Worm (Caenorhabditis elegans) whole organism, young adult: ENCODE data around the gene acy-1.

Experiments
- B0261.1 ChIP-seq: sonication (generic microtip); optimal IDR thresholded peaks from 2 replicates; lab custom pipeline; 2016; ENCODE audit warnings: mild to moderate bottlenecking, missing genetic modification characterization, moderate library complexity, missing compliant biosample characterization
- C17E4.6 ChIP-seq: fragments of 200-800 bp; sonication (Bioruptor generic); IDR thresholded peaks from 2 replicates; pipeline ENCODE4 v1.3.6; 2022; ENCODE audit warnings: missing genetic modification reagents, missing genetic modification characterization, missing compliant biosample characterization
- D2030.7 ChIP-seq: fragments of 200-800 bp; sonication (Bioruptor generic); IDR thresholded peaks from 2 replicates; pipeline ENCODE4 v1.3.6; 2022; ENCODE audit warnings: missing genetic modification reagents, missing genetic modification characterization, missing compliant biosample characterization
- F22D6.2 ChIP-seq: sonication (generic microtip); optimal IDR thresholded peaks from 2 replicates; lab custom pipeline; 2016; ENCODE audit warnings: mild to moderate bottlenecking, missing genetic modification characterization, missing compliant biosample characterization
- F33H1.4 ChIP-seq: fragments of 200-800 bp; sonication (Bioruptor generic); IDR thresholded peaks from 2 replicates; pipeline ENCODE4 v1.3.6; 2022; ENCODE audit warnings: missing genetic modification reagents, missing genetic modification characterization, missing compliant biosample characterization
- F37B4.10 ChIP-seq: fragments of 200-800 bp; sonication (Bioruptor generic); IDR thresholded peaks from 2 replicates; pipeline ENCODE4 v1.3.6; 2022; ENCODE audit warnings: missing genetic modification characterization, missing compliant biosample characterization
- F57A8.1 ChIP-seq: fragments of 200-800 bp; sonication (Bioruptor generic); optimal IDR thresholded peaks from 2 replicates; lab custom pipeline; 2018; ENCODE audit warnings: mild to moderate bottlenecking, missing genetic modification characterization, moderate library complexity, missing compliant biosample characterization
- Y67H2A.10 ChIP-seq: fragments of 200-800 bp; sonication (Bioruptor generic); conservative IDR thresholded peaks from 2 replicates; pipeline ENCODE4 v1.3.6; 2022; ENCODE audit warnings: missing genetic modification reagents, missing genetic modification characterization, missing compliant biosample characterization
- ZK185.1 ChIP-seq: sonication (generic microtip); optimal IDR thresholded peaks from 2 replicates; lab custom pipeline; 2016; ENCODE audit warnings: mild to moderate bottlenecking, missing genetic modification characterization, missing compliant biosample characterization; ENCODE audit not compliant: poor library complexity, severe bottlenecking
- aptf-2 ChIP-seq: fragments of 200-800 bp; sonication (Bioruptor generic); conservative IDR thresholded peaks from 2 replicates; pipeline ENCODE4 v1.3.6; 2022; ENCODE audit warnings: missing genetic modification reagents, missing genetic modification characterization, missing compliant biosample characterization
- aptf-3 ChIP-seq: fragments of 200-800 bp; sonication (Bioruptor generic); IDR thresholded peaks from 2 replicates; pipeline ENCODE4 v1.3.6; 2022; ENCODE audit warnings: missing genetic modification characterization, missing compliant biosample characterization
- atf-7 ChIP-seq: sonication (generic microtip); optimal IDR thresholded peaks from 2 replicates; lab custom pipeline; 2017; ENCODE audit warnings: mild to moderate bottlenecking, missing genetic modification characterization, missing compliant biosample characterization
- attf-5 ChIP-seq: fragments of 200-800 bp; sonication (Bioruptor generic); optimal IDR thresholded peaks from 2 replicates; lab custom pipeline; 2018; ENCODE audit warnings: mild to moderate bottlenecking, missing genetic modification characterization, missing compliant biosample characterization
- bed-2 ChIP-seq: fragments of 200-800 bp; sonication (Bioruptor generic); IDR thresholded peaks from 2 replicates; pipeline ENCODE4 v1.3.6; 2022; ENCODE audit warnings: missing genetic modification reagents, missing genetic modification characterization, missing compliant biosample characterization
- ceh-27 ChIP-seq: fragments of 200-800 bp; sonication (Bioruptor generic); optimal IDR thresholded peaks from 2 replicates; lab custom pipeline; 2018; ENCODE audit warnings: mild to moderate bottlenecking, missing genetic modification characterization, moderate library complexity, missing compliant biosample characterization
- ceh-40 ChIP-seq: fragments of 200-800 bp; sonication (Bioruptor generic); IDR thresholded peaks from 2 replicates; pipeline ENCODE4 v1.3.6; 2022; ENCODE audit warnings: missing genetic modification characterization, missing compliant biosample characterization
- ceh-58 ChIP-seq: fragments of 200-800 bp; sonication (Bioruptor generic); IDR thresholded peaks from 2 replicates; pipeline ENCODE4 v1.3.6; 2022; ENCODE audit warnings: missing genetic modification characterization, missing compliant biosample characterization
- ceh-91 ChIP-seq: fragments of 200-800 bp; sonication (Bioruptor generic); IDR thresholded peaks from 2 replicates; pipeline ENCODE4 v1.3.6; 2022; ENCODE audit warnings: missing genetic modification reagents, missing genetic modification characterization, missing compliant biosample characterization
- dpff-1 ChIP-seq: sonication (generic microtip); optimal IDR thresholded peaks from 2 replicates; lab custom pipeline; 2017; ENCODE audit warnings: mild to moderate bottlenecking, missing genetic modification characterization, missing compliant biosample characterization
- let-607 ChIP-seq, 2 experiments: fragments of 200-800 bp in 1 of 2; sonication (Bioruptor generic) in 1 of 2; sonication (generic microtip) in 1 of 2; optimal IDR thresholded peaks; 2 replicates each; lab custom pipeline; 2016 to 2018; ENCODE audit warnings: mild to moderate bottlenecking in 2 of 2, missing compliant biosample characterization in 2 of 2, missing genetic modification characterization in 2 of 2, moderate library complexity in 2 of 2, missing genotype in 1 of 2
- mcd-1 ChIP-seq: fragments of 200-800 bp; sonication (Bioruptor generic); IDR thresholded peaks from 2 replicates; pipeline ENCODE4 v1.3.6; 2022; ENCODE audit warnings: missing genetic modification reagents, missing genetic modification characterization, missing compliant biosample characterization
- mel-28 ChIP-seq: sonication (generic microtip); optimal IDR thresholded peaks from 2 replicates; lab custom pipeline; 2016; ENCODE audit warnings: borderline replicate concordance, mild to moderate bottlenecking, missing genetic modification characterization, missing compliant biosample characterization
- nhr-27 ChIP-seq: fragments of 200-800 bp; sonication (Bioruptor generic); optimal IDR thresholded peaks from 2 replicates; lab custom pipeline; 2018; ENCODE audit warnings: mild to moderate bottlenecking, missing genetic modification characterization, moderate library complexity, missing compliant biosample characterization
- pbrm-1 ChIP-seq: fragments of 200-800 bp; sonication (Bioruptor generic); IDR thresholded peaks from 2 replicates; pipeline ENCODE4 v1.3.6; 2022; ENCODE audit warnings: missing genetic modification reagents, missing genetic modification characterization, missing compliant biosample characterization
- rec-8 ChIP-seq, 2 experiments: sonication (generic microtip); optimal IDR thresholded peaks; 2 replicates each; lab custom pipeline; 2016; ENCODE audit warnings: mild to moderate bottlenecking in 2 of 2, missing genetic modification characterization in 2 of 2, missing genetic modification reagents in 2 of 2, missing genotype in 2 of 2, missing biosample characterization in 1 of 2, missing compliant biosample characterization in 1 of 2, moderate library complexity in 1 of 2
- sdz-38 ChIP-seq: sonication (generic microtip); optimal IDR thresholded peaks from 2 replicates; lab custom pipeline; 2016; ENCODE audit warnings: missing genotype, missing genetic modification characterization, missing compliant biosample characterization
- snpc-1.3 ChIP-seq: sonication (generic microtip); optimal IDR thresholded peaks from 2 replicates; lab custom pipeline; 2017; ENCODE audit warnings: missing genetic modification characterization, mild to moderate bottlenecking, missing compliant biosample characterization, antibody characterized with exemption, moderate library complexity, missing genotype, missing genetic modification reagents; ENCODE audit not compliant: insufficient read depth
- somi-1 ChIP-seq: fragments of 200-800 bp; sonication (Bioruptor generic); optimal IDR thresholded peaks from 2 replicates; lab custom pipeline; 2018; ENCODE audit warnings: mild to moderate bottlenecking, missing genetic modification characterization, missing compliant biosample characterization
- sptf-2 ChIP-seq: fragments of 200-800 bp; sonication (Bioruptor generic); optimal IDR thresholded peaks from 2 replicates; lab custom pipeline; 2018; ENCODE audit warnings: mild to moderate bottlenecking, missing genetic modification characterization, missing compliant biosample characterization
- tbx-9 ChIP-seq: sonication (generic microtip); optimal IDR thresholded peaks from 2 replicates; lab custom pipeline; 2016; ENCODE audit warnings: borderline replicate concordance, missing genetic modification characterization, inconsistent platforms, missing compliant biosample characterization
- unc-130 ChIP-seq: sonication (generic microtip); optimal IDR thresholded peaks from 2 replicates; lab custom pipeline; 2016; ENCODE audit warnings: missing genetic modification reagents, missing genetic modification characterization, missing compliant biosample characterization
- zfh-2 ChIP-seq: fragments of 200-800 bp; sonication (Bioruptor generic); conservative IDR thresholded peaks from 2 replicates; pipeline ENCODE4 v1.3.6; 2022; ENCODE audit warnings: missing genetic modification reagents, missing genetic modification characterization, missing compliant biosample characterization
- zim-3 ChIP-seq: sonication (generic microtip); optimal IDR thresholded peaks from 2 replicates; lab custom pipeline; 2017; ENCODE audit warnings: mild to moderate bottlenecking, missing genetic modification characterization, moderate library complexity, missing compliant biosample characterization
- ztf-22 ChIP-seq: fragments of 200-800 bp; sonication (Bioruptor generic); optimal IDR thresholded peaks from 2 replicates; lab custom pipeline; 2018; ENCODE audit warnings: mild to moderate bottlenecking, missing genetic modification characterization, moderate library complexity, missing compliant biosample characterization
- ztf-25 ChIP-seq: fragments of 200-800 bp; sonication (Bioruptor generic); IDR thresholded peaks from 2 replicates; pipeline ENCODE4 v1.3.6; 2022; ENCODE audit warnings: missing genetic modification reagents, missing genetic modification characterization, missing compliant biosample characterization
- ztf-26 ChIP-seq: sonication (generic microtip); optimal IDR thresholded peaks from 2 replicates; lab custom pipeline; 2017; ENCODE audit warnings: missing genetic modification characterization, missing compliant biosample characterization
- ztf-6 ChIP-seq: fragments of 200-800 bp; sonication (Bioruptor generic); IDR thresholded peaks from 2 replicates; pipeline ENCODE4 v1.3.6; 2022; ENCODE audit warnings: missing genetic modification reagents, missing genetic modification characterization, missing compliant biosample characterization

Gene acy-1

DNA sequence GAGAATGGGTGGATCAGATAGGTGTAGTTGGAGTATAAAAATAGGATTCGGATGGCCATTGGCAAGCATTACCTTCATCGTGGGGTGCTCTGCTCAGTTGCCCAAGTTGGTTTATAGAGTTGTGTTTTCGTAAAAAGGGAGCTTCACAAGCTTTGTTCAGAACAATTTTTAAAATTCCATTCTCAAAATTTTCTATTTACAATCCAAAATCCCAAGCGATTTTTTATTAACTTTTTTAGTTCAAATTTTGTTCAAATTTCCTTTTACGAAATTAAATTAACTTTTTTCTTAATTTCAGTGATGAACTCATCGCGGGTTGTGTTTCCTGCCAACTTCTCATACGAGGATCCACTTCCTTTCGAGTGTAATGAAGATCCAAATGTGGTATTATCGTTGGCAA is 44.4 kb upstream of the acy-1 start, which contains the start of gene srg-10:
TSS of gene srg-10 (plus strand) at position 301 of the 400 bp plus-strand sequence.
- TF ChIP-seq atf-7 (tag; lab: Kevin White, UChicago) (no peak), zfh-2 (GFP tag; lab: Robert Waterston, UW) (no peak), rec-8 (tag; optimal IDR thresholded peaks at IDR 0.05; lab: Kevin White, UChicago) (no peak), dpff-1 (tag; lab: Kevin White, UChicago) (no peak), D2030.7 (GFP tag; lab: Robert Waterston, UW) (no peak), mcd-1 (GFP tag; lab: Robert Waterston, UW) (no peak), zim-3 (no peak), ztf-22 (GFP tag; lab: Kevin White, UChicago) (no peak), C17E4.6 (GFP tag; lab: Robert Waterston, UW) (no peak), B0261.1 (tag; lab: Kevin White, UChicago) (no peak), ceh-27 (GFP tag; lab: Kevin White, UChicago) (no peak), sptf-2 (GFP tag; lab: Kevin White, UChicago) (no peak), sdz-38 (tag; lab: Kevin White, UChicago) (no peak), mel-28 (tag; lab: Kevin White, UChicago) (no peak), bed-2 (GFP tag; lab: Robert Waterston, UW) (no peak), aptf-2 (GFP tag; lab: Robert Waterston, UW) (no peak), F37B4.10 (GFP tag; lab: Robert Waterston, UW) (no peak), pbrm-1 (GFP tag; lab: Robert Waterston, UW) (no peak)

DNA sequence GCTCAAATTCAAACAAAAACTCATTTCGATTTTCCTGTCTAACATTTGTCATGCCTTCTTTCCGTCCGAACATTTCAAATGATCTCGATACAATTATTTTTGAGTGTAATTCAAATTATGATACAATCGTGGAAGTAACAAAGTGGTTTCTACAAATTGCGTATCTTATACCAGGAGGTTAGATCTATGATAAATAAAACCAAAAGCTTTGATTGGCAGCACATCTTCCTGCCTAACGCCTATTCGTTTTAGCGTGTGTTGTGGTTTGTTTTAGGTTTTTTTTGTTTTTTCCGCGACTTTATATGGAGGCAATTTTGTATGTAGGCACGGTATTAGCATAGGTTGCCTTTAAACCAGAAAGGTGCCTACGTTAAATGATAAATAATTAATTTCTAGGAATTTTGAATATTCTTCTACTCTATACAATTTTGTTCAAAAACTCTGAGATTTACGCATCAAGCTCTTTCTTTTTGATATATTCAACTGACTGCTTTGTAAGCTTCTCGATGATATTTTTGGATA is 41.9 kb upstream of the acy-1 start, which contains the start of gene srg-11:
TSS of gene srg-11 (plus strand) at position 51 of the 522 bp plus-strand sequence.
- TF ChIP-seq rec-8 (tag; optimal IDR thresholded peaks at IDR 0.05; lab: Kevin White, UChicago) (no peak), ztf-6 (no peak), tbx-9 (tag; lab: Kevin White, UChicago) (no peak), Y67H2A.10 (no peak), attf-5 (no peak), aptf-3 (GFP tag; lab: Robert Waterston, UW) (no peak), let-607 (tag; optimal IDR thresholded peaks at IDR 0.05; lab: Kevin White, UChicago) (no peak), atf-7 (tag; lab: Kevin White, UChicago) (no peak), B0261.1 (tag; lab: Kevin White, UChicago) (no peak), ztf-25 (GFP tag; lab: Robert Waterston, UW) (no peak), ceh-40 (GFP tag; lab: Robert Waterston, UW) (no peak), snpc-1.3 (tag; lab: Kevin White, UChicago) (no peak), F22D6.2 (no peak), pbrm-1 (GFP tag; lab: Robert Waterston, UW) (no peak), ztf-26 (tag; lab: Kevin White, UChicago) (no peak), ZK185.1 (tag; lab: Kevin White, UChicago) (no peak), ceh-58 (GFP tag; lab: Robert Waterston, UW) (no peak), somi-1 (no peak), unc-130 (GFP tag; lab: Kevin White, UChicago) (no peak)

DNA sequence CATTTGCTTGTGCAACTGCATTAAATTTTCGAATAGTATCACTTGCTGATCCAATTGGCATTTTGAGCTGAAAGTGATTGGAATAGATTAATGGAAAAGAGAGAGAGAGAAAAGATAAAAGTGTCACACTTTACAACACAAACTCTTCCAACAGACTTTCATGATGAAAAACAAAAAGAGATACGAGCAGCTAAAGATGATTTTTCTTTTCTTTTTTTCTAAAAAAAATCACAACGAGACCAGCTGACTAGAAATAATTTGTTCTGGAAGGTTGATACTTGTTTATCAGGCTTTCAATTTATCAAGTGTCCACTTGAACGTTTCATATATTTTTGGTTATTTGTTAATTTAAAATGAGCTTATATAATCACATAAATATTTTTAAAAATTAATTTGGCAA is 34.8 kb upstream of the acy-1 start:
- TF ChIP-seq dpff-1 (tag; lab: Kevin White, UChicago) (no peak), F57A8.1 (GFP tag; lab: Kevin White, UChicago) (no peak), nhr-27 (tag; lab: Kevin White, UChicago) (no peak), F33H1.4 (GFP tag; lab: Robert Waterston, UW) (no peak), ceh-91 (GFP tag; lab: Robert Waterston, UW) (no peak)
